Worm (Caenorhabditis elegans) whole organism, L3 larva: ENCODE measurements around the gene trr-1.

ENCODE experiments used
- ceh-9 ChIP-seq: sonication (generic microtip); optimal IDR thresholded peaks from 2 replicates; lab custom pipeline; 2018; ENCODE audit warnings: missing biosample characterization, missing genetic modification characterization
- egl-27 ChIP-seq: sonication (generic microtip); optimal IDR thresholded peaks from 4 replicates; lab custom pipeline; 2017; ENCODE audit warnings: missing biosample characterization, missing genetic modification reagents, missing genetic modification characterization
- elt-2 ChIP-seq: sonication (generic microtip); optimal IDR thresholded peaks from 2 replicates; lab custom pipeline; 2016; ENCODE audit warnings: missing genetic modification reagents, mild to moderate bottlenecking, missing genetic modification characterization, missing compliant biosample characterization
- mdl-1 ChIP-seq: fragments of 150-350 bp; optimal IDR thresholded peaks from 2 replicates; lab custom pipeline; 2014; ENCODE audit warnings: missing biosample characterization, missing genetic modification characterization
- nhr-23 ChIP-seq: fragments of 150-350 bp; optimal IDR thresholded peaks from 2 replicates; lab custom pipeline; 2014; ENCODE audit warnings: missing biosample characterization, missing genetic modification reagents, missing genetic modification characterization
- pqm-1 ChIP-seq: fragments of 150-350 bp; optimal IDR thresholded peaks from 2 replicates; lab custom pipeline; 2017; ENCODE audit warnings: missing biosample characterization, missing genetic modification characterization, inconsistent platforms
- unc-39 ChIP-seq: sonication (generic microtip); optimal IDR thresholded peaks from 4 replicates; lab custom pipeline; 2017; ENCODE audit warnings: missing biosample characterization, missing genetic modification characterization
- unc-62 ChIP-seq: fragments of 150-350 bp; sonication (generic microtip); optimal IDR thresholded peaks from 4 replicates; lab custom pipeline; 2014; ENCODE audit warnings: missing biosample characterization, missing genetic modification reagents, missing genetic modification characterization
- zag-1 ChIP-seq: fragments of 150-350 bp; optimal IDR thresholded peaks from 2 replicates; lab custom pipeline; 2014; ENCODE audit warnings: missing biosample characterization, missing genetic modification characterization
- ztf-11 ChIP-seq: fragments of 150-350 bp; optimal IDR thresholded peaks from 2 replicates; lab custom pipeline; 2014; ENCODE audit warnings: missing biosample characterization, missing genetic modification characterization
- ztf-4 ChIP-seq: fragments of 150-350 bp; optimal IDR thresholded peaks from 2 replicates; lab custom pipeline; 2014; ENCODE audit warnings: missing biosample characterization, missing genetic modification characterization

DNA sequence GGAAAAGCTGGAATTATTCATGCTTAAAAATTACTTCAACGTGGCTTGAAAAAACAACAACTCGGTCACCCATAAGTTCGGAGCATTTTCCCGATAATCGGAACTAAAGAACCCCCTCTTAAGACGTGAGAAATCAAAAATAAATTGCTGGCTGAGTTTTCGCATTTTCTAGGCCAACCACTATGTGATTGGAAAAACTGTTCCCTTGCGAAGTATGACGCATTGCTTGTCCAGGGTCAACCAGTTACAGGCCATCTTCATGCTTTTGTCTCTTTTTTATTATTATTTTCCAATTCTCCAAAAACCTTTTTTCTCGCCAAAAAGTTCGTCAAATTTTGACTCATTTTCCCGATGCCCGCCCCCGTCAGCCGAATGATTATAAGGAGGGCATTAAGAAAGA lies 44.4 kb upstream of the trr-1 start, which contains the start of gene F13D12.3:
- TF ChIP-seq ztf-11 (tag; lab: Kevin White, UChicago) (no peak), unc-39 (tag; lab: Kevin White, UChicago) (no peak), unc-62 (no peak), pqm-1 (no peak), nhr-23 (tag; lab: Kevin White, UChicago) (no peak), mdl-1 (tag; lab: Kevin White, UChicago) (no peak), egl-27 (no peak), ztf-4 (tag; lab: Kevin White, UChicago) (no peak), ceh-9 (tag; lab: Kevin White, UChicago) (no peak), zag-1 (tag; lab: Kevin White, UChicago) (no peak), elt-2 (tag; lab: Kevin White, UChicago) (no peak)
